Fruit fly (Drosophila melanogaster): ENCODE data around the gene CG8360.

CG8360 gene

DNA sequence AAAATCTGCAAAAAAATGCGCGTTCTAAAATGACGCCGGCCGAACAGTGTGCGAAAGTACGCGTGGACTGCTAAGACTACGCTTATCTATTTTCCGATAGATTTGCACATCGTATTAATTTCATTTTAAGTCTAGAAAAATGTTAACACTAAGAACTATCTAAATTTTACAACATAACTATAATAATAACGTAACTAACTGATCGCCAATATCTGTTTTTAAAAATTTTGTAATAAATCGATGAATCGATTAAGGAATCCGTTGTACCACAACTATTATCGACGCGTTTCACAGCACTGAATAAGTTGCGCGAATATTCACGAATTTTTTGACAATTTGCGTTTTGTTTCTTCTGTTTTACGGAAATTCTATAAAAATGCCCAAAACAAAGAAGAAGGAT is 1.7 kb upstream of the CG8360 start, which contains the start of gene Ssb-c31a (continued):
- TF ChIP-seq CG1602 (GFP tag; optimal IDR thresholded peaks at IDR 0.05), result peak; percentile 35
- no peak for TF ChIP-seq wdn (GFP tag; IDR thresholded peaks at IDR 0.05)
- TF ChIP-seq CG12391 (tag; optimal IDR thresholded peaks at IDR 0.05), result peak; percentile 57
- TF ChIP-seq CG9727 (GFP tag; optimal IDR thresholded peaks at IDR 0.05), result peak; percentile 45
- peak; percentile 58 for TF ChIP-seq Fer1 (GFP tag; optimal IDR thresholded peaks at IDR 0.05)
- TF ChIP-seq usp (GFP tag; optimal IDR thresholded peaks at IDR 0.05), result no peak
- TF ChIP-seq Camta (GFP tag; optimal IDR thresholded peaks at IDR 0.05), result peak; percentile 26
- TF ChIP-seq CG17829 (tag; optimal IDR thresholded peaks at IDR 0.05), result peak; percentile 56
- peak; percentile 62 for TF ChIP-seq CG13296 (GFP tag; optimal IDR thresholded peaks at IDR 0.05)
- no peak for TF ChIP-seq CG7963 (GFP tag; IDR thresholded peaks at IDR 0.05; ENCODE audit: partially characterized antibody)
- peak; percentile 78 for TF ChIP-seq HmgZ (tag; optimal IDR thresholded peaks at IDR 0.05)
- peak; percentile 51 for TF ChIP-seq CG10543 (GFP tag; optimal IDR thresholded peaks at IDR 0.05)
- TF ChIP-seq vnd (GFP tag; IDR thresholded peaks at IDR 0.05; ENCODE audit: partially characterized antibody), result peak; percentile 70
- peak; percentile 85 for TF ChIP-seq row (GFP tag; IDR thresholded peaks at IDR 0.05)
- peak; percentile 15 for TF ChIP-seq CG9797 (GFP tag; optimal IDR thresholded peaks at IDR 0.05)
- peak; percentile 22 for TF ChIP-seq CG8388 (GFP tag; optimal IDR thresholded peaks at IDR 0.05)
- no peak for TF ChIP-seq fd102C (GFP tag; optimal IDR thresholded peaks at IDR 0.05)
- no peak for TF ChIP-seq br (optimal IDR thresholded peaks at IDR 0.05)
- no peak for TF ChIP-seq CG30431 (GFP tag; optimal IDR thresholded peaks at IDR 0.05)
- no peak for TF ChIP-seq bigmax (GFP tag; optimal IDR thresholded peaks at IDR 0.05)
- peak; percentile 41 for TF ChIP-seq Bteb2 (GFP tag; optimal IDR thresholded peaks at IDR 0.05)
- TF ChIP-seq CG3995 (GFP tag; optimal IDR thresholded peaks at IDR 0.05), result peak; percentile 46
- TF ChIP-seq CG12219 (GFP tag; optimal IDR thresholded peaks at IDR 0.05), result no peak
- TF ChIP-seq CG13894 (tag; optimal IDR thresholded peaks at IDR 0.05), result no peak
- 0 out of 2 replicates have a peak, but pooled peaks have one; percentile 17 for TF ChIP-seq rib (GFP tag; IDR thresholded peaks at IDR 0.05)
- TF ChIP-seq CG17359 (tag; optimal IDR thresholded peaks at IDR 0.05), result peak; percentile 24
- no peak for TF ChIP-seq CG6791 (GFP tag; IDR thresholded peaks at IDR 0.05; ENCODE audit: partially characterized antibody)
- no peak for TF ChIP-seq D19B (GFP tag; optimal IDR thresholded peaks at IDR 0.05)
- TF ChIP-seq CG2202 (tag; optimal IDR thresholded peaks at IDR 0.05), result no peak
- no peak for TF ChIP-seq Jarid2 (GFP tag; optimal IDR thresholded peaks at IDR 0.05)
- peak; percentile 13 for TF ChIP-seq Spps (tag; optimal IDR thresholded peaks at IDR 0.05)
- 0 out of 3 replicates have a peak, but pooled peaks have one; percentile 14 for TF ChIP-seq Aef1 (GFP tag; IDR thresholded peaks at IDR 0.05)
- peak; percentile 55 for TF ChIP-seq CG1792 (GFP tag; optimal IDR thresholded peaks at IDR 0.05)
- peak; percentile 62 for TF ChIP-seq Dref (GFP tag; IDR thresholded peaks at IDR 0.05)
- TF ChIP-seq onecut (GFP tag; IDR thresholded peaks at IDR 0.05), result peak; percentile 88
- TF ChIP-seq CG1233 (GFP tag; optimal IDR thresholded peaks at IDR 0.05), result peak; percentile 31
- no peak for TF ChIP-seq CG17912 (GFP tag; optimal IDR thresholded peaks at IDR 0.05)
- no peak for TF ChIP-seq Dek (tag; optimal IDR thresholded peaks at IDR 0.05)
- TF ChIP-seq Asciz (GFP tag; optimal IDR thresholded peaks at IDR 0.05), result no peak
- peak; percentile 58 for TF ChIP-seq pzg (GFP tag; optimal IDR thresholded peaks at IDR 0.05)
- peak; percentile 60 for TF ChIP-seq CoRest (tag; optimal IDR thresholded peaks at IDR 0.05)
- TF ChIP-seq Bdp1 (GFP tag; optimal IDR thresholded peaks at IDR 0.05), result no peak
- TF ChIP-seq CG6683 (GFP tag; optimal IDR thresholded peaks at IDR 0.05), result no peak
- no peak for TF ChIP-seq Hr39 (optimal IDR thresholded peaks at IDR 0.05)
- no peak for TF ChIP-seq CG8089 (GFP tag; optimal IDR thresholded peaks at IDR 0.05)
- TF ChIP-seq slp2 (GFP tag; optimal IDR thresholded peaks at IDR 0.05), result peak; percentile 25
- peak; percentile 39 for TF ChIP-seq CG4424 (GFP tag; optimal IDR thresholded peaks at IDR 0.05)
- peak; percentile 29; the same call in 1 of the 3 replicates for TF ChIP-seq CG34422 (GFP tag; IDR thresholded peaks at IDR 0.05)
- no peak for TF ChIP-seq CG17612 (GFP tag; IDR thresholded peaks at IDR 0.05)
- no peak for TF ChIP-seq CG3838 (GFP tag; optimal IDR thresholded peaks at IDR 0.05)
- no peak for TF ChIP-seq danr (GFP tag; IDR thresholded peaks at IDR 0.05)
- TF ChIP-seq Dip2 (GFP tag; IDR thresholded peaks at IDR 0.05), result no peak
